Fruit fly (Drosophila melanogaster) whole organism, embryonic: ENCODE measurements around the gene peg.

ENCODE experiments used
- CG11456 ChIP-seq: fragments of 200-800 bp; sonication (Bioruptor generic); IDR thresholded peaks from 3 replicates; pipeline ENCODE4 v1.3.6; 2022; ENCODE audit warnings: missing biosample characterization, missing genetic modification characterization
- CG11560 ChIP-seq: fragments of 200-800 bp; sonication (Bioruptor generic); IDR thresholded peaks from 3 replicates; pipeline ENCODE4 v1.3.6; 2022; ENCODE audit warnings: missing biosample characterization, missing genetic modification characterization
- CG1233 ChIP-seq: fragments of 200-800 bp; sonication (Bioruptor generic); optimal IDR thresholded peaks from 4 replicates; lab custom pipeline; 2018; ENCODE audit warnings: missing biosample characterization, mild to moderate bottlenecking, missing genetic modification characterization
- CG12659 ChIP-seq: fragments of 200-800 bp; sonication (Bioruptor generic); optimal IDR thresholded peaks from 3 replicates; lab custom pipeline; 2017; ENCODE audit warnings: mild to moderate bottlenecking, missing biosample characterization, missing genetic modification reagents, missing genetic modification characterization
- CG12769 ChIP-seq: fragments of 200-800 bp; sonication (Bioruptor generic); optimal IDR thresholded peaks from 2 replicates; lab custom pipeline; 2019; ENCODE audit warnings: missing biosample characterization, mild to moderate bottlenecking, missing genetic modification characterization, moderate library complexity
- CG15011 ChIP-seq: fragments of 200-800 bp; sonication (Bioruptor generic); optimal IDR thresholded peaks from 3 replicates; lab custom pipeline; 2018; ENCODE audit warnings: missing biosample characterization, mild to moderate bottlenecking, missing genetic modification characterization
- CG17802 ChIP-seq: fragments of 200-800 bp; sonication (Bioruptor generic); optimal IDR thresholded peaks from 2 replicates; lab custom pipeline; 2018; ENCODE audit warnings: missing biosample characterization, mild to moderate bottlenecking, missing genetic modification characterization, moderate library complexity
- CG2875 ChIP-seq: fragments of 200-800 bp; sonication (Bioruptor generic); optimal IDR thresholded peaks from 2 replicates; lab custom pipeline; 2017; ENCODE audit warnings: missing biosample characterization, mild to moderate bottlenecking, missing genetic modification characterization, missing genetic modification reagents
- CG30403 ChIP-seq: fragments of 200-800 bp; sonication (Bioruptor generic); optimal IDR thresholded peaks from 3 replicates; lab custom pipeline; 2016; ENCODE audit warnings: missing biosample characterization, missing genetic modification characterization
- CG4424 ChIP-seq: fragments of 200-800 bp; sonication (Bioruptor generic); optimal IDR thresholded peaks from 3 replicates; lab custom pipeline; 2016; ENCODE audit warnings: missing biosample characterization, missing genetic modification characterization
- CG4707 ChIP-seq: fragments of 200-800 bp; sonication (Bioruptor generic); optimal IDR thresholded peaks from 2 replicates; lab custom pipeline; 2018; ENCODE audit warnings: missing biosample characterization, mild to moderate bottlenecking, missing genetic modification characterization, moderate library complexity
- CG6765 ChIP-seq: fragments of 200-800 bp; sonication (Bioruptor generic); optimal IDR thresholded peaks from 3 replicates; lab custom pipeline; 2017; ENCODE audit warnings: missing biosample characterization, mild to moderate bottlenecking, missing genetic modification characterization
- CG8478 ChIP-seq: fragments of >200 bp; optimal IDR thresholded peaks from 2 replicates; lab custom pipeline; 2018
- CG8924 ChIP-seq: fragments of 200-800 bp; optimal IDR thresholded peaks from 3 replicates; lab custom pipeline; 2019; ENCODE audit warnings: missing biosample characterization, mild to moderate bottlenecking, missing genetic modification characterization, moderate library complexity
- Camta ChIP-seq: fragments of 200-800 bp; sonication (Bioruptor generic); optimal IDR thresholded peaks from 2 replicates; lab custom pipeline; 2016; ENCODE audit warnings: missing biosample characterization, missing genetic modification characterization
- CoRest ChIP-seq: fragments of 200-800 bp; sonication (Bioruptor generic); optimal IDR thresholded peaks from 3 replicates; lab custom pipeline; 2018; ENCODE audit warnings: missing biosample characterization, mild to moderate bottlenecking, missing genetic modification characterization, moderate library complexity
- Deaf1 ChIP-seq: fragments of 200-800 bp; optimal IDR thresholded peaks from 3 replicates; lab custom pipeline; 2019; ENCODE audit warnings: missing biosample characterization, mild to moderate bottlenecking, missing genetic modification characterization, moderate library complexity
- Doc2 ChIP-seq: fragments of 200-800 bp; sonication (Bioruptor generic); IDR thresholded peaks from 2 replicates; pipeline ENCODE4 v1.3.6; 2022; ENCODE audit warnings: missing biosample characterization, missing genetic modification characterization
- Eip74EF ChIP-seq, 2 experiments: fragments of 200-800 bp in 1 of 2; fragments of >200 bp in 1 of 2; sonication (Bioruptor generic) in 1 of 2; optimal IDR thresholded peaks; 2 replicates each; lab custom pipeline; 2017 to 2019; ENCODE audit warnings: missing biosample characterization in 2 of 2, missing genetic modification characterization in 2 of 2, mild to moderate bottlenecking in 1 of 2, moderate library complexity in 1 of 2
- Med ChIP-seq: fragments of 200-800 bp; sonication (Bioruptor generic); peaks from one replicate; lab custom pipeline; 2016; ENCODE audit warnings: missing biosample characterization, missing genetic modification characterization, mild to moderate bottlenecking, inconsistent platforms, moderate library complexity
- Mrtf ChIP-seq: fragments of 200-800 bp; sonication (Bioruptor generic); IDR thresholded peaks from 3 replicates; pipeline ENCODE4 v1.3.6; 2022; ENCODE audit warnings: missing biosample characterization, missing genetic modification characterization
- Myb ChIP-seq: fragments of 200-800 bp; sonication (Bioruptor generic); optimal IDR thresholded peaks from 2 replicates; lab custom pipeline; 2016; ENCODE audit warnings: missing biosample characterization, missing genetic modification characterization
- Pdp1 ChIP-seq, 2 experiments: fragments of 200-800 bp; sonication (Bioruptor generic); optimal IDR thresholded peaks; 3 replicates each; lab custom pipeline; 2016; ENCODE audit warnings: missing biosample characterization in 2 of 2, missing genetic modification characterization in 2 of 2, mild to moderate bottlenecking in 1 of 2, moderate library complexity in 1 of 2
- Taf1 ChIP-seq: fragments of 200-800 bp; sonication (Bioruptor generic); IDR thresholded peaks from 2 replicates; pipeline ENCODE4 v1.3.6; 2022; ENCODE audit warnings: missing biosample characterization, missing genetic modification characterization
- bbx ChIP-seq: fragments of 200-800 bp; sonication (Bioruptor generic); IDR thresholded peaks from 2 replicates; pipeline ENCODE4 v1.3.6; 2022; ENCODE audit warnings: missing biosample characterization, missing genetic modification characterization; ENCODE audit not compliant: partially characterized antibody
- chinmo ChIP-seq: fragments of 200-800 bp; sonication (Bioruptor generic); IDR thresholded peaks from 4 replicates; pipeline ENCODE4 v1.3.6; 2022; ENCODE audit warnings: missing biosample characterization, missing genetic modification characterization; ENCODE audit not compliant: partially characterized antibody
- crc ChIP-seq: fragments of 200-800 bp; sonication (Bioruptor generic); optimal IDR thresholded peaks from 2 replicates; lab custom pipeline; 2016; ENCODE audit warnings: missing biosample characterization, missing genetic modification characterization
- cwo ChIP-seq: fragments of 200-800 bp; sonication (Bioruptor generic); optimal IDR thresholded peaks from 3 replicates; lab custom pipeline; 2017; ENCODE audit warnings: missing biosample characterization, missing genetic modification characterization, mild to moderate bottlenecking, moderate library complexity, missing genetic modification reagents
- eve ChIP-seq, 2 experiments: fragments of >200 bp; optimal IDR thresholded peaks; 2 replicates each; lab custom pipeline; 2017; ENCODE audit warnings: missing biosample characterization in 2 of 2, missing genetic modification characterization in 2 of 2
- fu2 ChIP-seq: fragments of 200-800 bp; sonication (Bioruptor generic); optimal IDR thresholded peaks from 2 replicates; lab custom pipeline; 2016; ENCODE audit warnings: missing biosample characterization, missing genetic modification characterization
- lov ChIP-seq, 2 experiments: fragments of 200-800 bp in 1 of 2; fragments of >200 bp in 1 of 2; sonication (Bioruptor generic) in 1 of 2; IDR thresholded peaks in 1 of 2; optimal IDR thresholded peaks in 1 of 2; 2 replicates in 1 of 2; 3 replicates in 1 of 2; pipeline versions ENCODE4 v1.3.6 to Lab custom; 2017 to 2022; ENCODE audit warnings: missing biosample characterization in 1 of 2, missing genetic modification characterization in 1 of 2
- nerfin-1 ChIP-seq: fragments of 200-800 bp; sonication (Bioruptor generic); optimal IDR thresholded peaks from 3 replicates; lab custom pipeline; 2019; ENCODE audit warnings: missing biosample characterization, mild to moderate bottlenecking, missing genetic modification characterization, moderate library complexity
- nmo ChIP-seq: fragments of 200-800 bp; sonication (Bioruptor generic); optimal IDR thresholded peaks from 2 replicates; lab custom pipeline; 2018; ENCODE audit warnings: missing biosample characterization, mild to moderate bottlenecking, missing genetic modification characterization, moderate library complexity
- oc ChIP-seq: fragments of 200-800 bp; sonication (Bioruptor generic); optimal IDR thresholded peaks from 2 replicates; lab custom pipeline; 2018; ENCODE audit warnings: missing biosample characterization, mild to moderate bottlenecking, missing genetic modification characterization, moderate library complexity
- pan ChIP-seq, 4 experiments: fragments of >200 bp in 3 of 4; fragments of 200-800 bp in 1 of 4; sonication (Bioruptor generic) in 1 of 4; optimal IDR thresholded peaks in 3 of 4; IDR thresholded peaks in 1 of 4; 2 replicates each; pipeline versions ENCODE4 v1.3.6 to Lab custom; 2017 to 2022; ENCODE audit warnings: missing biosample characterization in 2 of 4, missing genetic modification characterization in 2 of 4, mixed read lengths in 1 of 4
- sens ChIP-seq: fragments of 200-800 bp; sonication (Bioruptor generic); peaks from one replicate; lab custom pipeline; 2016; ENCODE audit warnings: missing biosample characterization, missing genetic modification characterization
- tap ChIP-seq: fragments of 200-800 bp; optimal IDR thresholded peaks from 3 replicates; lab custom pipeline; 2019; ENCODE audit warnings: missing biosample characterization, mild to moderate bottlenecking, missing genetic modification characterization, moderate library complexity
- trh ChIP-seq: fragments of 200-800 bp; sonication (Bioruptor generic); optimal IDR thresholded peaks from 2 replicates; lab custom pipeline; 2016; ENCODE audit warnings: missing biosample characterization, missing genetic modification characterization
- zfh2 ChIP-seq: fragments of 200-800 bp; sonication (Bioruptor generic); optimal IDR thresholded peaks from 2 replicates; lab custom pipeline; 2016; ENCODE audit warnings: missing biosample characterization, missing genetic modification characterization

The peg gene

DNA sequence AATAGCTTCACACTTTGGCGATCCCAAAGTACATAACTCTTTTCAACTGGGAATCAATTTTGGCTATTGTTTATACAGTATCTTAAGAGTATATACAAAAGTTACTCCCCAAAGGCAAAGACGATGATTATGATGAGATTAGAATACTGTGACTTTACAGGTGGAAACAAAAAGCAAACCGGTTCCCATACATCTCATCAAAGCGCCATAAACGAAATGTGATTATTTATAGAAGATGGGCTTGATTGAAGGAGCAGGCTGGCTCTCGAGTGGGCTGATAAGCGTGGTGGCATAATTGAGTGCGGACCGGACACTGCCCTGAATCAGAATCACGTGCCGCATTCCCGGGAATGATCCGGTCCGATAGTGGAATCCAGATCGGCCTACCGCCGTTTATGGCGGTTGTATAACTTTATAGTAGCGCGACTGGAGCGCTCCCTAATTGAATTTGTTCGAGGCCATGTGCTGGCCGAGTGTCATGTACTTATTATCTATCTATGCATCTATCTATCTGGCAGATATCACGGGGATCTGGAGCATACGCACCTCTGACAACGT is 48.1 kb upstream of the peg start (continued):
- TF ChIP-seq CG11560 (tag; lab: Robert Waterston, UW) (no peak), CG17802 (tag; lab: Kevin White, UChicago) (no peak), pan (optimal IDR thresholded peaks at IDR 0.05; lab: Kevin White, UChicago) (no peak), pan (GFP tag; optimal IDR thresholded peaks at IDR 0.05 in 1 of 2, IDR thresholded peaks at IDR 0.05 in 1 of 2) (no peak), chinmo (GFP tag; lab: Robert Waterston, UW) (0 out of 4 replicates have a peak, but pooled peaks have one; percentile 29), cwo (GFP tag; lab: Kevin White, UChicago) (peak; percentile 96), CoRest (tag; lab: Kevin White, UChicago) (no peak), CG12769 (tag; lab: Kevin White, UChicago) (peak; percentile 62), CG15011 (GFP tag; lab: Kevin White, UChicago) (no peak), Taf1 (no peak), eve (GFP tag; optimal IDR thresholded peaks at IDR 0.05; lab: Kevin White, UChicago) (no peak)

DNA sequence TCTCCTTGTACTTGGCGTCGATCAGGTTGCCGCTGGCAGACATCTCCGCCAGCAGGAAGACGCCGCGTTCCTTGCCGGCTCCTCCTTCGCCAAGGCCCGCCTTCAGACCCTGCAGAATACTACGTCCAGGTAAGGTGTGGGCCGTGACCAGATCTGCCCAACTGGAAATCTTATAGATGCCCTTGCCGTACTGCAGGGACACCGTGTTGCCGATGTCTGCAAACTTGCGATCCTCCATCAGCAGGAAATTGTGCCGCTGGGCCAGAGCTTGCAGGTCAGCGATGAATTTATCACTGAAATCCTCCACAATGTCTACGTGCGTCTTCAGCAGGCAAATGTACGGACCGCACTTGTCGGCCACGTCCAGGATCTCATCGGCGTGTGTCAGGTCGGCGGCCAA is 47.3 kb upstream of the peg start:
- peak; percentile 29 for TF ChIP-seq CG8478 (lab: Kevin White, UChicago)
- no peak for TF ChIP-seq CG2875 (GFP tag; lab: Kevin White, UChicago)
- no peak for TF ChIP-seq Myb (GFP tag; lab: Kevin White, UChicago)
- TF ChIP-seq trh (GFP tag; lab: Kevin White, UChicago), result no peak
- TF ChIP-seq nerfin-1 (tag; lab: Kevin White, UChicago), result no peak
- TF ChIP-seq Med, result peak; percentile 70
- TF ChIP-seq CG4424 (GFP tag; lab: Kevin White, UChicago), result no peak
- TF ChIP-seq CG8924 (tag; lab: Kevin White, UChicago), result no peak
- no peak for TF ChIP-seq CG4707 (GFP tag; lab: Kevin White, UChicago)
- no peak for TF ChIP-seq tap
- TF ChIP-seq lov (optimal IDR thresholded peaks at IDR 0.05; lab: Kevin White, UChicago), result no peak
- 0 out of 3 replicates have a peak, but pooled peaks have one; percentile 38 for TF ChIP-seq lov (GFP tag; IDR thresholded peaks at IDR 0.05; lab: Robert Waterston, UW)
- no peak for TF ChIP-seq nmo
- TF ChIP-seq Eip74EF (GFP tag; optimal IDR thresholded peaks at IDR 0.05; lab: Kevin White, UChicago), result no peak
- TF ChIP-seq oc (tag; lab: Kevin White, UChicago), result no peak
- no peak for TF ChIP-seq CG12659 (GFP tag; lab: Kevin White, UChicago)
- TF ChIP-seq Deaf1 (tag; lab: Kevin White, UChicago), result no peak
- no peak for TF ChIP-seq crc (GFP tag; lab: Kevin White, UChicago)
- 0 out of 3 replicates have a peak, but pooled peaks have one; percentile 19 for TF ChIP-seq CG11456 (GFP tag; lab: Robert Waterston, UW)
- TF ChIP-seq CG30403 (GFP tag; lab: Kevin White, UChicago), result no peak
- TF ChIP-seq Camta (GFP tag; lab: Kevin White, UChicago), result no peak
- TF ChIP-seq Doc2 (GFP tag; lab: Robert Waterston, UW), result no peak
- TF ChIP-seq CG1233 (GFP tag; lab: Kevin White, UChicago), result no peak
- TF ChIP-seq sens (GFP tag; lab: Kevin White, UChicago), result peak; percentile 4
- TF ChIP-seq Pdp1 (GFP tag; optimal IDR thresholded peaks at IDR 0.05; lab: Kevin White, UChicago), result no peak
- TF ChIP-seq fu2 (GFP tag; lab: Kevin White, UChicago), result no peak
- no peak for TF ChIP-seq CG6765 (GFP tag; lab: Kevin White, UChicago)
- TF ChIP-seq Mrtf, result no peak
- TF ChIP-seq bbx (GFP tag; lab: Robert Waterston, UW), result no peak
- TF ChIP-seq zfh2 (GFP tag; lab: Kevin White, UChicago), result no peak
